Fruit fly (Drosophila melanogaster) whole organism, embryonic: ENCODE measurements around the gene sima.

Experiments used
- Adf1 ChIP-seq: fragments of 200-800 bp; sonication (Bioruptor generic); IDR thresholded peaks from 2 replicates; pipeline ENCODE4 v1.3.6; 2022; ENCODE audit warnings: missing biosample characterization, missing genetic modification characterization
- CG11560 ChIP-seq: fragments of 200-800 bp; sonication (Bioruptor generic); IDR thresholded peaks from 3 replicates; pipeline ENCODE4 v1.3.6; 2022; ENCODE audit warnings: missing biosample characterization, missing genetic modification characterization
- CG12219 ChIP-seq: fragments of 200-800 bp; sonication (Bioruptor generic); optimal IDR thresholded peaks from 3 replicates; lab custom pipeline; 2018; ENCODE audit warnings: missing biosample characterization, mild to moderate bottlenecking, missing genetic modification characterization
- CG12744 ChIP-seq: fragments of 200-800 bp; sonication (Bioruptor generic); optimal IDR thresholded peaks from 2 replicates; lab custom pipeline; 2016; ENCODE audit warnings: missing biosample characterization, missing genetic modification characterization
- CG15011 ChIP-seq: fragments of 200-800 bp; sonication (Bioruptor generic); optimal IDR thresholded peaks from 3 replicates; lab custom pipeline; 2018; ENCODE audit warnings: missing biosample characterization, mild to moderate bottlenecking, missing genetic modification characterization
- CG15269 ChIP-seq: fragments of 200-800 bp; sonication (Bioruptor generic); optimal IDR thresholded peaks from 2 replicates; lab custom pipeline; 2018; ENCODE audit warnings: missing biosample characterization, mild to moderate bottlenecking, missing genetic modification characterization, moderate library complexity
- CG1647 ChIP-seq: fragments of 200-800 bp; sonication (Bioruptor generic); optimal IDR thresholded peaks from 3 replicates; lab custom pipeline; 2016; ENCODE audit warnings: missing biosample characterization, missing genetic modification characterization
- CG16813 ChIP-seq: fragments of 200-800 bp; sonication (Bioruptor generic); IDR thresholded peaks from 3 replicates; pipeline ENCODE4 v1.3.6; 2022; ENCODE audit warnings: missing biosample characterization, missing genetic modification characterization; ENCODE audit not compliant: partially characterized antibody
- CG1832 ChIP-seq: fragments of 200-800 bp; sonication (Bioruptor generic); optimal IDR thresholded peaks from 2 replicates; lab custom pipeline; 2017; ENCODE audit warnings: missing biosample characterization, mild to moderate bottlenecking, missing genetic modification characterization, inconsistent platforms
- CG18476 ChIP-seq: fragments of 200-800 bp; sonication (Bioruptor generic); optimal IDR thresholded peaks from 2 replicates; lab custom pipeline; 2016; ENCODE audit warnings: missing biosample characterization, mild to moderate bottlenecking, missing genetic modification characterization
- CG30403 ChIP-seq: fragments of 200-800 bp; sonication (Bioruptor generic); optimal IDR thresholded peaks from 3 replicates; lab custom pipeline; 2016; ENCODE audit warnings: missing biosample characterization, missing genetic modification characterization
- CG3163 ChIP-seq: fragments of 200-800 bp; sonication (Bioruptor generic); optimal IDR thresholded peaks from 3 replicates; lab custom pipeline; 2016; ENCODE audit warnings: missing biosample characterization, missing genetic modification characterization
- CG34422 ChIP-seq: fragments of 200-800 bp; sonication (Bioruptor generic); IDR thresholded peaks from 3 replicates; pipeline ENCODE4 v1.3.6; 2022; ENCODE audit warnings: missing biosample characterization, missing genetic modification characterization
- CG4854 ChIP-seq: fragments of 200-800 bp; sonication (Bioruptor generic); optimal IDR thresholded peaks from 2 replicates; lab custom pipeline; 2016; ENCODE audit warnings: missing biosample characterization, missing genetic modification characterization, inconsistent platforms
- CG6689 ChIP-seq: fragments of 200-800 bp; sonication (Bioruptor generic); IDR thresholded peaks from 2 replicates; pipeline ENCODE4 v1.3.6; 2022; ENCODE audit warnings: missing biosample characterization, missing genetic modification characterization
- CG6813 ChIP-seq: fragments of 200-800 bp; sonication (Bioruptor generic); optimal IDR thresholded peaks from 2 replicates; lab custom pipeline; 2017; ENCODE audit warnings: missing biosample characterization, missing genetic modification characterization, mild to moderate bottlenecking, moderate library complexity, missing genetic modification reagents
- CG8089 ChIP-seq: fragments of 200-800 bp; sonication (Bioruptor generic); optimal IDR thresholded peaks from 3 replicates; lab custom pipeline; 2016; ENCODE audit warnings: missing biosample characterization, missing genetic modification characterization
- CG8388 ChIP-seq: fragments of 200-800 bp; sonication (Bioruptor generic); optimal IDR thresholded peaks from 2 replicates; lab custom pipeline; 2019; ENCODE audit warnings: missing biosample characterization, mild to moderate bottlenecking, missing genetic modification characterization, moderate library complexity
- D19B ChIP-seq: fragments of 200-800 bp; sonication (Bioruptor generic); optimal IDR thresholded peaks from 2 replicates; lab custom pipeline; 2017; ENCODE audit warnings: missing biosample characterization, mild to moderate bottlenecking, missing genetic modification characterization
- Dfd ChIP-seq, 2 experiments: fragments of >200 bp; optimal IDR thresholded peaks; 2 replicates each; lab custom pipeline; 2017; ENCODE audit warnings: missing biosample characterization in 2 of 2, missing genetic modification characterization in 2 of 2
- Dll ChIP-seq: fragments of 200-800 bp; sonication (Bioruptor generic); IDR thresholded peaks from 4 replicates; pipeline ENCODE4 v1.3.6; 2022; ENCODE audit warnings: missing biosample characterization, missing genetic modification characterization; ENCODE audit not compliant: partially characterized antibody
- E2f2 ChIP-seq: fragments of 200-800 bp; sonication (Bioruptor generic); IDR thresholded peaks from 2 replicates; pipeline ENCODE4 v1.3.6; 2022; ENCODE audit warnings: missing biosample characterization, missing genetic modification characterization
- Fer3 ChIP-seq: fragments of 200-800 bp; sonication (Bioruptor generic); optimal IDR thresholded peaks from 2 replicates; lab custom pipeline; 2018; ENCODE audit warnings: missing biosample characterization, mild to moderate bottlenecking, missing genetic modification characterization, moderate library complexity
- GATAe ChIP-seq: fragments of 200-800 bp; sonication (Bioruptor generic); conservative IDR thresholded peaks from 2 replicates; pipeline ENCODE4 v1.3.6; 2022; ENCODE audit warnings: missing biosample characterization, missing genetic modification characterization
- Hmx ChIP-seq: fragments of 200-800 bp; sonication (Bioruptor generic); optimal IDR thresholded peaks from 2 replicates; lab custom pipeline; 2016; ENCODE audit warnings: missing biosample characterization, missing genetic modification characterization
- Hr51 ChIP-seq, 2 experiments: fragments of 200-800 bp; sonication (Bioruptor generic); optimal IDR thresholded peaks; 2 replicates in 1 of 2; 3 replicates in 1 of 2; lab custom pipeline; 2016 to 2018; ENCODE audit warnings: missing biosample characterization in 2 of 2, missing genetic modification characterization in 2 of 2, mild to moderate bottlenecking in 1 of 2, moderate library complexity in 1 of 2
- Max ChIP-seq: fragments of 200-800 bp; sonication (Bioruptor generic); optimal IDR thresholded peaks from 2 replicates; lab custom pipeline; 2016; ENCODE audit warnings: missing biosample characterization, mild to moderate bottlenecking, missing genetic modification characterization
- Oaz ChIP-seq: fragments of 200-800 bp; sonication (Bioruptor generic); IDR thresholded peaks from 2 replicates; pipeline ENCODE4 v1.3.6; 2022; ENCODE audit warnings: missing biosample characterization, missing genetic modification characterization
- Opbp ChIP-seq: fragments of 200-800 bp; sonication (Bioruptor generic); IDR thresholded peaks from 3 replicates; pipeline ENCODE4 v1.3.6; 2022; ENCODE audit warnings: missing biosample characterization, missing genetic modification characterization; ENCODE audit not compliant: partially characterized antibody
- Rfx ChIP-seq: fragments of 200-800 bp; sonication (Bioruptor generic); IDR thresholded peaks from 2 replicates; pipeline ENCODE4 v1.3.6; 2022; ENCODE audit warnings: missing biosample characterization, missing genetic modification characterization
- Scr ChIP-seq: fragments of 200-800 bp; sonication (Bioruptor generic); IDR thresholded peaks from 2 replicates; pipeline ENCODE4 v1.3.6; 2022; ENCODE audit warnings: missing biosample characterization, missing genetic modification characterization; ENCODE audit not compliant: partially characterized antibody
- al ChIP-seq: fragments of 200-800 bp; sonication (Bioruptor generic); IDR thresholded peaks from 2 replicates; pipeline ENCODE4 v1.3.6; 2022; ENCODE audit warnings: missing biosample characterization, missing genetic modification characterization
- br ChIP-seq: fragments of >200 bp; optimal IDR thresholded peaks from 2 replicates; lab custom pipeline; 2017
- cg ChIP-seq: fragments of 200-800 bp; sonication (Bioruptor generic); optimal IDR thresholded peaks from 3 replicates; lab custom pipeline; 2019; ENCODE audit warnings: missing biosample characterization, mild to moderate bottlenecking, missing genetic modification characterization, moderate library complexity
- dmrt99B ChIP-seq: fragments of 200-800 bp; sonication (Bioruptor generic); optimal IDR thresholded peaks from 2 replicates; lab custom pipeline; 2018; ENCODE audit warnings: missing biosample characterization, mild to moderate bottlenecking, missing genetic modification characterization, moderate library complexity
- ems ChIP-seq: fragments of 200-800 bp; sonication (Bioruptor generic); optimal IDR thresholded peaks from 3 replicates; lab custom pipeline; 2016; ENCODE audit warnings: missing biosample characterization, missing genetic modification characterization
- eyg ChIP-seq: fragments of 200-800 bp; sonication (Bioruptor generic); optimal IDR thresholded peaks from 3 replicates; lab custom pipeline; 2016; ENCODE audit warnings: missing biosample characterization, missing genetic modification characterization
- fu2 ChIP-seq: fragments of 200-800 bp; sonication (Bioruptor generic); optimal IDR thresholded peaks from 2 replicates; lab custom pipeline; 2016; ENCODE audit warnings: missing biosample characterization, missing genetic modification characterization
- grau ChIP-seq: fragments of 200-800 bp; optimal IDR thresholded peaks from 3 replicates; lab custom pipeline; 2019; ENCODE audit warnings: missing biosample characterization, mild to moderate bottlenecking, missing genetic modification characterization, moderate library complexity
- grn ChIP-seq: fragments of 200-800 bp; sonication (Bioruptor generic); optimal IDR thresholded peaks from 3 replicates; lab custom pipeline; 2017; ENCODE audit warnings: missing biosample characterization, missing genetic modification characterization
- jing ChIP-seq: fragments of 200-800 bp; sonication (Bioruptor generic); optimal IDR thresholded peaks from 2 replicates; lab custom pipeline; 2018; ENCODE audit warnings: missing biosample characterization, mild to moderate bottlenecking, missing genetic modification characterization
- lab ChIP-seq: fragments of 200-800 bp; sonication (Bioruptor generic); optimal IDR thresholded peaks from 3 replicates; lab custom pipeline; 2017; ENCODE audit warnings: missing biosample characterization, missing genetic modification characterization, mild to moderate bottlenecking, moderate library complexity, missing genetic modification reagents
- mam ChIP-seq: fragments of 200-800 bp; sonication (Bioruptor generic); optimal IDR thresholded peaks from 3 replicates; lab custom pipeline; 2016; ENCODE audit warnings: missing biosample characterization, missing genetic modification characterization
- pnt ChIP-seq: fragments of 200-800 bp; sonication (Bioruptor generic); optimal IDR thresholded peaks from 3 replicates; lab custom pipeline; 2016; ENCODE audit warnings: missing biosample characterization, missing genetic modification characterization
- pzg ChIP-seq: fragments of 200-800 bp; sonication (Bioruptor generic); optimal IDR thresholded peaks from 3 replicates; lab custom pipeline; 2018; ENCODE audit warnings: missing biosample characterization, mild to moderate bottlenecking, missing genetic modification characterization, moderate library complexity
- sisA ChIP-seq: fragments of 200-800 bp; sonication (Bioruptor generic); IDR thresholded peaks from 2 replicates; pipeline ENCODE4 v1.3.6; 2022; ENCODE audit warnings: missing biosample characterization, missing genetic modification characterization
- so ChIP-seq: fragments of 200-800 bp; sonication (Bioruptor generic); IDR thresholded peaks from 3 replicates; pipeline ENCODE4 v1.3.6; 2022; ENCODE audit warnings: missing biosample characterization, missing genetic modification characterization
- stwl ChIP-seq: fragments of 200-800 bp; sonication (Bioruptor generic); optimal IDR thresholded peaks from 3 replicates; lab custom pipeline; 2018; ENCODE audit warnings: missing biosample characterization, mild to moderate bottlenecking, missing genetic modification characterization, moderate library complexity
- tx ChIP-seq: fragments of 200-800 bp; sonication (Bioruptor generic); optimal IDR thresholded peaks from 2 replicates; lab custom pipeline; 2016; ENCODE audit warnings: missing biosample characterization, missing genetic modification characterization
- zf30C ChIP-seq: fragments of 200-800 bp; sonication (Bioruptor generic); optimal IDR thresholded peaks from 3 replicates; lab custom pipeline; 2018; ENCODE audit warnings: missing biosample characterization, mild to moderate bottlenecking, missing genetic modification characterization

Gene sima

DNA sequence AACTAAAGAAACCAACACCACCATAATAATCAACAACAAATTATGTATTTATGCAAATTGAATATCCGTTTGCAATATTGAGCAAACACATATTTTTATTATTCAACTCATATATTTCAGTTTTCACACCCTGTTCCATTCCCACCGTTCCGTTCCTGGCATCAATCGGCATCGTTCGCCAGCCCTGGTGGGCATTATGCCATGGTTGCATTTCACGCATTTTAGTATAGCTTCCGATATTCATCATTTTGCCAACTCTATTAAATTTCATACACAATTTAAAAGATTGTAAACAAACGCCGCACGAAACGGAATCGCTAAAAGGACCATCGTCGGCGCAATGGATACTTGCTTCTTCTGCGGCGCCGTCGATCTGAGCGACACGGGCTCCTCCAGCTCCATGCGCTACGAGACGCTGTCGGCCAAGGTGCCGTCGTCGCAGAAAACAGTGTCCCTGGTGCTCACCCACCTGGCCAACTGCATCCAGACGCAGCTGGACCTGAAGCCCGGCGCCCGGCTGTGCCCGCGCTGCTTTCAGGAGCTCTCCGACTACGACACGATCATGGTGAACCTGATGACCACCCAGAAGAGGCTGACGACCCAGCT is 14.9 kb upstream of the sima start, which contains the start of gene Sry-delta (continued):
- TF ChIP-seq CG12744 (GFP tag; lab: Kevin White, UChicago) = peak; percentile 55
- peak; percentile 86 for TF ChIP-seq pnt (GFP tag; lab: Kevin White, UChicago)
- no peak for TF ChIP-seq CG1832
- no peak for TF ChIP-seq br
- TF ChIP-seq grau (tag; lab: Kevin White, UChicago) = peak; percentile 70
- TF ChIP-seq tx (GFP tag; lab: Kevin White, UChicago) = peak; percentile 83
- no peak for TF ChIP-seq D19B (GFP tag; lab: Kevin White, UChicago)
- peak; percentile 22; the same call in 1 of the 2 replicates for TF ChIP-seq GATAe
- peak; percentile 92 for TF ChIP-seq Rfx
- TF ChIP-seq CG16813 = peak; percentile 78
- peak in 1 of 2 experiments; percentile 88 for TF ChIP-seq Hr51 (GFP tag; optimal IDR thresholded peaks at IDR 0.05; lab: Kevin White, UChicago)
- TF ChIP-seq CG18476 (GFP tag; lab: Kevin White, UChicago) = peak; percentile 53
- peak; percentile 97 for TF ChIP-seq pzg (GFP tag; lab: Kevin White, UChicago)
- TF ChIP-seq so (GFP tag; lab: Robert Waterston, UW) = no peak
- TF ChIP-seq CG15269 (tag; lab: Kevin White, UChicago) = no peak
- TF ChIP-seq al (GFP tag; lab: Robert Waterston, UW) = peak; percentile 80
- peak; percentile 93 for TF ChIP-seq stwl (tag; lab: Kevin White, UChicago)
- no peak for TF ChIP-seq zf30C (GFP tag; lab: Kevin White, UChicago)
- TF ChIP-seq jing (GFP tag; lab: Kevin White, UChicago) = no peak
- TF ChIP-seq CG6689 = peak; percentile 87
- TF ChIP-seq CG11560 (tag; lab: Robert Waterston, UW) = 0 out of 3 replicates have a peak, but pooled peaks have one; percentile 28
- peak; percentile 23 for TF ChIP-seq CG12219 (GFP tag; lab: Kevin White, UChicago)
- TF ChIP-seq Dfd (GFP tag; optimal IDR thresholded peaks at IDR 0.05; lab: Kevin White, UChicago) = no peak
- peak; percentile 87 for TF ChIP-seq Opbp (GFP tag; lab: Robert Waterston, UW)
- TF ChIP-seq lab (GFP tag; lab: Kevin White, UChicago) = no peak
- TF ChIP-seq CG15011 (GFP tag; lab: Kevin White, UChicago) = no peak
- TF ChIP-seq dmrt99B (tag; lab: Kevin White, UChicago) = no peak
- peak; percentile 84 for TF ChIP-seq CG34422 (GFP tag; lab: Robert Waterston, UW)
- TF ChIP-seq ems (GFP tag; lab: Kevin White, UChicago) = peak; percentile 69
- TF ChIP-seq CG30403 (GFP tag; lab: Kevin White, UChicago) = peak; percentile 90
- peak; percentile 80 for TF ChIP-seq Max
- TF ChIP-seq CG8089 (GFP tag; lab: Kevin White, UChicago) = peak; percentile 70
- TF ChIP-seq Fer3 (tag; lab: Kevin White, UChicago) = peak; percentile 75
- peak; percentile 91 for TF ChIP-seq CG1647 (GFP tag; lab: Kevin White, UChicago)
- no peak for TF ChIP-seq Hmx
- TF ChIP-seq Adf1 (GFP tag; lab: Robert Waterston, UW) = peak; percentile 55; the same call in 1 of the 2 replicates
- TF ChIP-seq CG4854 (GFP tag; lab: Kevin White, UChicago) = peak; percentile 69
- TF ChIP-seq CG8388 (GFP tag; lab: Kevin White, UChicago) = peak; percentile 56
- TF ChIP-seq eyg (GFP tag; lab: Kevin White, UChicago) = peak; percentile 61
- peak; percentile 60 for TF ChIP-seq CG3163
- TF ChIP-seq Dll = peak; percentile 79
- peak; percentile 78 for TF ChIP-seq sisA (GFP tag; lab: Robert Waterston, UW)
- TF ChIP-seq grn (GFP tag; lab: Kevin White, UChicago) = no peak
- peak; percentile 26 for TF ChIP-seq CG6813 (GFP tag; lab: Kevin White, UChicago)
- peak; percentile 76 for TF ChIP-seq Scr (GFP tag; lab: Robert Waterston, UW)
- peak; percentile 81 for TF ChIP-seq fu2 (GFP tag; lab: Kevin White, UChicago)
- TF ChIP-seq cg (GFP tag; lab: Kevin White, UChicago) = no peak
- TF ChIP-seq mam (GFP tag; lab: Kevin White, UChicago) = peak; percentile 94
- TF ChIP-seq Oaz (GFP tag; lab: Robert Waterston, UW) = peak; percentile 49
- peak; percentile 73 for TF ChIP-seq E2f2 (GFP tag; lab: Robert Waterston, UW)
